Worm (Caenorhabditis elegans) whole organism, dauer: ENCODE data around the gene vha-14.

Experiments
- unc-62 ChIP-seq: sonication (generic microtip); optimal IDR thresholded peaks from 2 replicates; lab custom pipeline; 2017; ENCODE audit warnings: missing biosample characterization, missing genetic modification reagents, missing genetic modification characterization

The vha-14 gene

DNA sequence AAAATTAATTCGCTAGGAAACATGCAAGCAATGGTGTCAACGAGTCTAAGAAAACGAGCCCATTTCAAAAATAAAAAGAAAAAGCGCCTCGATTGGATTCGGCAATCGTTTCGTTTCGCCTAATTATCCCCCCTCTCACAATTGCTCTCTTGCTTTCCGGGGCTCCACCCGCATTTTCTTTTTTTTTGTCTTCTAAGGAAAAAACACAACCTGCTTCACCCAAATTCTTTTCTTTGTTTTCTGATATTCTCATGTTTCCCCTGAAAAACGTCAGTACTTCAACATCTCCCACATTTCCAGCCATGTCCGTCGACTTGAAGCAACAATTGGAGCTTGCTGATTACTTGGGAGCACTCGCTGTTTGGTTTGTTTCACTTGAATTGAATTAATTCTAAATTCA is 19.5 kb upstream of the vha-14 start, which contains the start of gene nlp-36:
TSS of gene nlp-36 (plus strand) at position 301 of the 400 bp plus-strand sequence.
- no peak for TF ChIP-seq unc-62

DNA sequence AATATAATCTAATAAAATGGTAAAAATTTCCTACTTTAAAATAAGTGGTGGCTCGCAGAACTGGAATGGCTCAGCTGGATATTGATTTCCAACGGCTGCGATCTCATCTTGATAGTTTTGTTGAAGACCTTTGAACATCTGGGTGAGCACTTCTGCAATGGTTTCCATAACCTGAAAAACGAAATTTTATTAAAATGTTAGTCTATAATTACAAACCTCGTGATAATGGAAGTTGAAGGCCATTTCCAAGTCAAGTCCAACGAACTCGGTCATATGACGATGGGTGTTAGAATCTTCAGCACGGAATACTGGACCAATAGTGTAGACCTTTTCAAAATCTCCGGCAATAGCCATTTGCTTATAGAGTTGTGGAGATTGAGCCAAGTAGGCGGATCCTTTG is 18.1 kb upstream of the vha-14 start:
- TF ChIP-seq unc-62: no peak

DNA sequence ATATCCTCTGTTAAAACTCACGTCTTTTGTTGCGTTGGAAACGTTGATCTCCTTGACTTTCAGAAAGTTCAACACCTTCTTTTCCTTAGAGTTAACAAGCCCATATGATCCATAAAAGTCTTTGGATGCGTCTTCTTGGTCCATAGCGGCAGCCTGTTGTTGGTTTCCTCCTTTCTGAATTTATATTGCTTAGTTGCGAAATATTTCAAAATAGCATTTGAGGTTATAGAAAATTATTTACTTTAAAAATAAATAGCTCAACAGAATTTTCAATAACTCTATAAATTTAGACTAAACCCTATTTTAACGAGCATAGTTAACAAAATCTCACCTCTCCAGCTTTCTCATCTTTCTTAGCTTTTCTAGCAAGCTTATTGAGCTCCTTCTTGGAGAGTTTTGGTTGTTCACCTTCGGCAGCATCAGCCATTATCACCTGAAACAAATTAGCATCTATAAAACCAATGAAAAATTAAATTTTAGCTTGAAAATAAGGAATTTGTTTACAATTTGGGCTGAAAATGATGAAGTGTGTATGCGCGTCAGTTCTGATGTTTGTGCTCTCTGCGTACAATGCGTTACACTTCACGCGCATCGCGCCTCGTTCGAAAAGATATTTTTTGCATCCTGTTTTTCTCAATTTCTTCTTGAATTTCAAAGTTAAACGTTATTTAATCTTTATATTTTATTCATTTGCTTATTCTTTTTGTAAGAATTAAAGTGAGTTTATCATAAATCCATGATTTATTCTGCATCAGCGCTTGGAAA is 16.9 kb upstream of the vha-14 start, which contains the start of the genes dars-1 and ctr-9:
TSS of gene dars-1 (minus strand) at position 433 of the 765 bp plus-strand sequence.
TSS of gene ctr-9 (plus strand) at position 614 of the 765 bp plus-strand sequence.
- no peak for TF ChIP-seq unc-62

DNA sequence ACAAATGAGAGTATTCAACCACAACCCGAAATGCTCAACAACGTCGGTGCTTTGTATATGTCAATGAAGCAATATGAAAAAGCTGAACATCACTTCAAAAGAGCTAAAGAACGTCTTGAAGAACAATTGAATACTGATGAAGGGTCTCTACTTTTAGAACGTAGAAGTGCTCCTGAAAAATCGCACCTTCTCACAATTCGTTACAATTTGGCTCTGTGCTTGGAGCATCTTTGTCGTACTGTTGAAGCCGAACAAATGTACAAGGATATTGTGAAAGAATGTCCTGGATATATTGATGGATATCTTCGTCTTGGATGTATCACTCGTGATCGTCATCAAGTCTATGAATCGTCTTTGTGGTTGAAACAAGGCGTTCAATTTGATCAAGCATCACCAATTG is 13.7 kb upstream of the vha-14 start:
- no peak for TF ChIP-seq unc-62

DNA sequence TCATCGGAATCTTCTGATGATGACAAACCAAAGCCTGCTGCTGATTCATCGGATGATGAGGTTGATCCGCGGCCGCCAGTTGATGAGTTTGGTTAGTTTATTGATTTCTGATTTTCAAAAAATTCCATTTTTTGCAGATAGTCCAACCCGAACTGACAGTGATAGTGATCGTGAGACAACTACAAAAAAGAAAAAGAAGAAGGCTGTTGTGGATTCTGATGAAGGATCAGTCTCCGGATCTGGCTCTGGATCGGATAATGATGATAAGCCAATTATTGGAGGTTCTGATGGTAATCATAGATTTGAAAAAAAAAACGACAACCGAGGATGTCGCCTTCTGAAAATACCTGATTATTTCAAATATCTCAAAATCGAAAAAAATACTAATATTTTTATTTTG is 11.8 kb upstream of the vha-14 start:
- TF ChIP-seq unc-62: no peak

DNA sequence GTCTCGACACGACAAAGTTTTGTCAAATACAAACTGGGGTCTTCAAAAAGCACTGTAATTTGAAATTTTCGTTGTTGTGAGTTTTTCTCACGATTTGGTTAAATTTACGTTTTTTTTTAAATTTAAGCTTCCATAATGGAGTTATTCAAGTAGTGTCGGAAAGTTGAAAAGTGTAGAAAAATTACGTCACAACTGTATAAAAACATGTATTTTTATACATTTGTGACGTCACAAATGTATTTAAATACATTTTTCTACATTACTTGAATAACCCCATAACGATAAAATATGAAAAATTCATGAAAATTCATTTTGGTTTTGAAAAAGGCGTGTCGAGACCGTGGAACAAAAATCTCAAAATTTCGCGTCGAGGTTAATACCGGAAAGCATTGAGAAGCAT is 10.5 kb upstream of the vha-14 start:
- no peak for TF ChIP-seq unc-62

DNA sequence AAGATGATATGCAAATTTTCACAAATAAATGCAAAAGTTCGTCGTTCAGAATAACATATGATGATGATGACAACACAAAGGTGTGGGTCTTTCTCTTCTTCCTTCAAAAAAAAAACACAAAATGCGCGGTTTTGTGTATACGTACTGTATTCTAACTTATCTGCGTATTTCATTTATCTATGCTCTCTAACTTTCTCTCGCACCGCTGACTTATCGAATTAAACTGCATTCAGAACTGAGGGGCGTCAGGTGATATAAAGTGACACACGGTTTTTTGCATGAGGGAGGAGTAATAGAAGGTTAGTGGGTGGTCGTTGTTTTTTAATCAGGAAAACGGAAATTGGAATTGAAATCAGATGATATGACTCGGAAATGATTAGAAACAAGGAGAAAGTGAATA is 7.6 kb upstream of the vha-14 start, which contains the start of gene sod-4:
TSS of gene sod-4 (minus strand) at position 109 of the 400 bp plus-strand sequence.
- no peak for TF ChIP-seq unc-62

DNA sequence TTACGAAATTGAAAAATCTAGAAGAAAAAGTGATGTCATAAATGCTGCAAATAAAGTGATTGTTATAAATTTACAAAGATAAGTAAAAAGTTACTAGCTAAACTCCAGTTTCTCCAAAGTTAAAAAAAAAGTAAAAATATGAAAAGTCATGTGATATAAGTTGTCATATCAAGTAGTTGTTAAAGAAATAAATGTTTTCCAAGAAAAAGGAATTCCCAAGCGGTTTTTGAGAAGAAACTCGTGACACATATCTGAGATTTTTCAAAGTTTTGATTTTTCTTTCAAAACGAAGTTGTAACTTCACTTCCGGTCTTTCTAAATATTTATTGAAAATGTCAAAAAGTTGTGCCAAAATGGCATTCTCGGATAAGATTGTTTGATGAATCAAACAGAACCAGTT is 6.8 kb upstream of the vha-14 start:
- no peak for TF ChIP-seq unc-62

DNA sequence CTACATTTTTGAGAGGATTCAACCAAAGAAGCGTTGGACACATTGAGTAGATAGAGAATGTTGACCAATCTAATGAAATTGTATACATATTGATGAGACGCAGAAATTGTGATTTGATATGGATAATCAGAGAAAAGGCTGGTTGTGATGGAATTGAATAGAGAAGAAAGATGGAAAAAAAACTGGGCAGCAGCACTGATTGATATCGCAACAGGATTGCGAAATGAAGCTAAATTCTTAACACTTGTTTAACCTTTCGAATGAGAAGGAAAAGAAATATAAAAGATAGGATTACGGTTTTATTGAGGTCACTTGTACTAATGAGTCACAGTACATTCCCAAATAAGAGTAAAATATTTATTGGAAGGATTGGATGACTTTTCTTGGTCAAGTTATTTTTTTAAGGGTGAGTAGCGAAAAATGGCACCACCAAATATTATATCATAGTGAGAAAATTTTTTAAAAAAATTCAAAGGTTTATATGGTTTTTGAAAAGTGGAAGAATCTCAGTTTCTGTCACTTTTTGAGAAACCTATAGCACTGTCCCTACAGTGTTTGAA is 5.7 kb upstream of the vha-14 start:
- no peak for TF ChIP-seq unc-62

DNA sequence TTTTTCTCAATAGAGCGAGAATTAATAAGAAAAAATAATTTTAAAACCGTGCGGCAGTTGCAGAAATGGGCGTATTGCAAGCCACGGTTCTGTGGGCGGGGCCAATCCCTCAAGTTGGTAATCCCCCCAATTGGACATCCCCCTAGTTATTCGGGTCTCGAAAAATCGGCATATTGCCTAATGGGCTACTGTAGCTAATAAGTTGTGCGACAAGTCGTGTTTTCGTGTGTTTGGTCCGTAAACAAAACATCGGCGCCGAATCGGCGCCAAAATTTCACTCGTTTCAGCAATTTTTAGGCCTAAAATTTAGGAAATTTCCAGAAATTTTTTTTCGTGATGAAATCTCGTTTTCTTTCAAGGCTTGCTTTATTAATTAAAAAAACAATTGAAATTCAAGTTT is 3.6 kb upstream of the vha-14 start:
- no peak for TF ChIP-seq unc-62

DNA sequence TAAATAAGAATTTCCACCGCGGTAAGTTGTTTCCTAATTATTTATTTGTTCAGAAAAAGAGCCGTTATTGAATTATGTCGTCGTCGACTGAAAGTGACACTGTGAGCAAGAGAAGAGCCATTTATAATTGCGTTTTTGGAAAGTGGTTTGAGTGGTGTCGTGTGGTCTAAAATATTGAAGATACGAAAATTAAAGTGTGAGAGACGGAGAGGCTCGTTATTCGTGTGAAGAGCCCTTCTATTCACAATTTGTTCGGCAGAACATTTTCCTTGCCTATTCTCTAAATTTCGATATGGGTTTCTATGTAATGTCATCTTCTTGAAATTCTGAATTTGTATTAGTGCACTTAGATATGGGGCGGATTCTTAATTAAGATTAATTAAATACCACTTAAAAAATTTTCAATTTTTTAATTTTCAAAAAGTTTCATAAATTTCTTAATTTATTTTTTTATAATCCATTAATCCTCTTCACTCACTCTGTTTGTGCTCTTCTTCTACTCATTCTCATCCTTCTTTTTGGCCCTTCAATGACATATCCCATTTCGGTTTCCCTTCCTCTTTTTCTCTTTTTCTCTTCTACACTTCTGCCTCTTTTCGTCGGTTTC is 2.0 kb downstream of the vha-14 start:
- TF ChIP-seq unc-62: no peak

DNA sequence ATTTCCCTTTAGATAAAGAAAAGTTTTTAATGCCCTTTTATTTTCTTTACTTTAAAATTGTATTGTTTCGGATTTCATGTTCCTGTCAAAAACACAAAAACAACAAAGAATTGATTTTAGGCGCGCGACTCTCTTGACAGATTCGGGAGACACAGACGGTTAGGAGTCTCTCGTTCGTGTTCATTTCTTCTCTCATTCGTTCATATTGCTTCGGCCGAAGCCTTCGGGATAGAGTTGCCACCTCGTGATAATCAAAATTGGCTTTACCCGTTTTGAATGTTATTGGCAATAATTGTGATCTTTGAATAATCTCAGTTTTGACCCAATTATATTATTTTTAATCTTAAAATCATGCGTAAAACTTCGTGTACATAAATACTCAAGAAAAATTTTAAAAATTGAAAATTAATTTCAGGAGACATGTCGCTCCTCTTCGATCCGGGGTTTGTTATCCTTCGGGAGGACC is 3.2 kb downstream of the vha-14 start, which contains the start of gene F55H2.5:
TSS of gene F55H2.5 (plus strand) at position 416 of the 466 bp plus-strand sequence.
- no peak for TF ChIP-seq unc-62

DNA sequence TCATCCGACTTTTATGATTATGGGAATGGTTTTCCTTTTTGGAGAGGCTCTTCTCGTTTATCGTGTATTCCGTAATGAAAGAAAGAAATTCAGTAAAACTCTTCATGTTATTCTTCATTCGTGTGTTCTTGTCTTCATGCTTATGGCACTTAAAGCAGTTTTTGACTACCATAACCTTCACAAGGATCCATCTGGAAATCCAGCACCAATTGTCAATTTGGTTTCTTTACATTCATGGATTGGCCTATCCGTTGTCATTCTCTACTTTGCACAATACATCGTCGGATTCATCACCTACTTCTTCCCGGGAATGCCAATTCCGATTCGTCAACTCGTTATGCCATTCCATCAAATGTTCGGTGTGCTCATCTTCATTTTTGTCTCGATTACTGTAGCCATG is 3.8 kb downstream of the vha-14 start:
- TF ChIP-seq unc-62: no peak

DNA sequence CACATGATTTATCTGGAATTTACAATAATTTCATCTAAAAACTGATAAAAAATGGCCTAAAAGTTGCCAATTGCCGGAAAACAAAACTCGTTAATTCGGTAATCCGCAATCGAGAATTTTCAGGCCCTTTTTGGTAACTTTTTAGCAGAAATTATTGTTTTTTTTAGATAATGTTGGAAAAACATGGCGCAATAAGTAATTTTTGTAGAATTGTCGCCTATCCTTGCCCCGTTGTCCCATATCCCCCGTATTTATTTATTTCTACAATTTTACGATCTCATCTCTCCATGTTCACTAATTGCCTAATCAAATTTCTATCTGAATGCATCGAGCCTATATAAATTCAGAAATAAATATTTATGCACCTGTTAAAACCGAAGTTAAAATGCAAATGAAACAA is 5.1 kb downstream of the vha-14 start:
- no peak for TF ChIP-seq unc-62

DNA sequence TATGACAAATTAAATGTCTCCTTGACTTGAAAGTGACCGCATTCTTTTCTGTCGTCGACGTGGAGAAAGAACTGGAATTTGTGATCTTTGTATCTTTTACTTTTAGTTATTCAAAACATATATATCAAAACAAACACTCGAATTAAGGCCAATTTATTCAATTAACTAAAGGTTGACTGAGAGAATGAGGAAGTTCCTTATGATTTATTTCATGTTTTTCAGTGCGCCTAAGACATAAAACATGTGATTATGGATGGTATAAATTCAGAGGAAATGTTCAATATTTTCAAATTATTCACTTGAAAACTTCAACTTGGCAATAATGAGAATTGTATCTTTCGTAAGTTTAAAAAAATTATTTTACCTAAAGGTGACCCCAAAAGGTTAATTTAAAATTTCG is 5.7 kb downstream of the vha-14 start, which contains the start of gene F55H2.8:
TSS of gene F55H2.8 (plus strand) at position 301 of the 400 bp plus-strand sequence.
- TF ChIP-seq unc-62: no peak

DNA sequence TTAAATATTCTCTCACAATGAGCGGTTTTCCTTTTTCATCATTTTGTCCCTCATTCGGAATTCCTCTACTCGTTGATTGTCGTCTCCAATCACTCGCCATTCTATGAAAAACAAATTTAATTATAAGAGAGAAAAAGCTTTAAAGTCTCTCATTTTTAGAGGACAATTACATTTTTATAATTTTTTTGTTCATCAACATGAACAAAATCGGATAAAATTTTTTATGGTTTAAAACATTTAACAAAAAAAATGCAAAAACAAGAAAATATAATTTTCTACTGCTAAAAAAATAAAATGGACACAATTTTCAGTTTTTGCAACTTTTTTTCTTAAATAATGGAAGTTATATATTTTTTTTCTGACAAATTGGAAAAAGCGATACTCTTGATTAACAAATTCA is 8.2 kb downstream of the vha-14 start, which contains the start of gene F55H2.7:
TSS of gene F55H2.7 (minus strand) at position 101 of the 400 bp plus-strand sequence.
- TF ChIP-seq unc-62: no peak

DNA sequence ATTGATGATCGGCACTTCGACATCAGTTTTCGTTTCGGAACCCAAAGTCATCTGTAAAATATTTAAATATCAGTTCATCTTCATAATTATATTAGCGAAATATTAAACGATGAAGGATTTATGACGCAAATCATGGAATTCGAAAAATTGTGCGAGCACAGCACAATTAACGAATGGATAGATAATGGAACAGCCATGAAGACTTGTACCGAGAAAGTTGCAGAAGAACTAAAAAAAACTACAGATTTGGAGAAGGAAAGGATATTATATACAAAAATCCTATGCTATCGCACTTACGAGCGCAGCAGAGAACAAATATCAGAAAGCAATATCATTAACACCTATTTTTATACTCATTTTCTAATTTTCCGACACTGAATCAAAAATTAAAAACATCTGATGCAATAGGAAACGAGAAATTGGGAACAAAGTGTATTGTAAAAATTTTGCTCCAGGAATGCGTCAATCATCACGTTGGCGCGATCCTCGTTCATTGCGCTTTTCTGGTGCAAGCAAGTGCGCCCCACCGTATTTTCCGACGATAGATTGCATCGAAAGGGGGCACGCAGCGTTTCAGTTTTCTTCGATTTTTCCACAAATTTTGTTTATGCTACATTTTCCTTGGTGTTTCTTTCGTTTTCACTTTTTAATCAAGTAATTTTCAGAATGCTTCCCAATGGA is 13.7 kb downstream of the vha-14 start, which contains the start of the genes clu-1 and prp-40:
TSS of gene clu-1 (minus strand) at position 51 of the 681 bp plus-strand sequence.
TSS of gene prp-40 (plus strand) at position 666 of the 681 bp plus-strand sequence.
- no peak for TF ChIP-seq unc-62
